Worm (Caenorhabditis elegans): Measurements from ENCODE around the gene T04C12.8.

- TF ChIP-seq lin-35 (GFP tag; optimal IDR thresholded peaks at IDR 0.05), result no peak
- TF ChIP-seq C04F5.9 (tag; optimal IDR thresholded peaks at IDR 0.05), result no peak
- TF ChIP-seq aha-1 (tag; optimal IDR thresholded peaks at IDR 0.05), result no peak
- no peak for TF ChIP-seq nhr-12 (tag; optimal IDR thresholded peaks at IDR 0.05)
Measured at ce11 chrV:11056484-11056883, 12.7 kb downstream of the T04C12.8 start.

Measured in whole organism, L1 larva.